Worm (Caenorhabditis elegans): ENCODE data around the gene F43D2.7.

Gene F43D2.7

ce11 chrV:14599972-14600371, 40.0 kb downstream of the F43D2.7 start, which contains the start of gene glb-22:
Gene glb-22 (plus strand): TSS chrV:14600272.
- no peak for TF ChIP-seq unc-39 (tag; optimal IDR thresholded peaks at IDR 0.05)
- TF ChIP-seq aly-2 (tag; optimal IDR thresholded peaks at IDR 0.05) = no peak
- no peak for TF ChIP-seq tbx-2 (tag; optimal IDR thresholded peaks at IDR 0.05)
- no peak for TF ChIP-seq elt-1 (tag; optimal IDR thresholded peaks at IDR 0.05)
- TF ChIP-seq ceh-82 (tag; optimal IDR thresholded peaks at IDR 0.05) = no peak
- TF ChIP-seq sea-2 (GFP tag; optimal IDR thresholded peaks at IDR 0.05) = no peak
- TF ChIP-seq ZK546.5 (tag; optimal IDR thresholded peaks at IDR 0.05) = no peak
- no peak for TF ChIP-seq fos-1 (tag; optimal IDR thresholded peaks at IDR 0.05)

DNA sequence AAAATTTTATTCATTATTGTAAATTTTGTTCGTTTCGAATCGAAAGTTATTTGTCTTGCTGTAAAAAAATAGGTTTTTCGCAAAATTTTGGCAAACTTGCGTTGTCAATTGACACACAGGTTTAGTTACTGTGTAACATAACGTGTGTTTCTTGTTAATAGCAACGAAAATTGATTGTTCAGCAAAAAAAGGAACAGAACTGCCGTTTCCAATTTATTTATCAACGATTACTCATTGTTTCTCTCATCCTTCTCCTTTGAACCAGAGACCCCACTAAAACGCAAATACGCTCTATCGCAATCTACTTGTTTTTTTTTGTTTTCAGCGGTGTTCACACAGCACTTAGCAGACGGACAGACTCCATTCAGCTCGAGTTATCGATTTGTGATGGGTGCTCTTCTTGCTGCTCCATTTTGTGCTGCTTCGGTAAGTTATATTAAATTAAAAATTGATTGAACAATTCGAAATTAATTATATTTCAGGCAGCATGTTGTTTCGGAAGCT, 42.2 kb downstream of the F43D2.7 start, which contains the start of gene R11H6.2:
R11H6.2 (plus strand) TSS at position 326 of the 504 bp plus-strand sequence.
- TF ChIP-seq lin-15B (tag; optimal IDR thresholded peaks at IDR 0.05) (peak; percentile 65), nfya-1 (tag; optimal IDR thresholded peaks at IDR 0.05; ENCODE audit: insufficient read depth) (peak; percentile 44), nhr-77 (tag; optimal IDR thresholded peaks at IDR 0.05) (no peak), snpc-4 (tag; optimal IDR thresholded peaks at IDR 0.05) (peak; percentile 51), nhr-43 (tag; optimal IDR thresholded peaks at IDR 0.05; ENCODE audit: poor library complexity, severe bottlenecking) (no peak), nhr-237 (tag; optimal IDR thresholded peaks at IDR 0.05) (no peak), ZK546.5 (tag; optimal IDR thresholded peaks at IDR 0.05) (no peak), lin-39 (tag; optimal IDR thresholded peaks at IDR 0.05) (peak; percentile 31), nhr-12 (tag; optimal IDR thresholded peaks at IDR 0.05) (no peak), jun-1 (tag; optimal IDR thresholded peaks at IDR 0.05) (no peak), nhr-11 (tag; optimal IDR thresholded peaks at IDR 0.05) (no peak), nhr-25 (tag; optimal IDR thresholded peaks at IDR 0.05) (peak; percentile 37), ztf-4 (tag; optimal IDR thresholded peaks at IDR 0.05) (no peak), mml-1 (tag; optimal IDR thresholded peaks at IDR 0.05) (no peak), ztf-11 (tag; optimal IDR thresholded peaks at IDR 0.05) (no peak), elt-2 (tag; optimal IDR thresholded peaks at IDR 0.05) (peak; percentile 16), pqm-1 (tag; optimal IDR thresholded peaks at IDR 0.05) (peak; percentile 16), sea-2 (GFP tag; optimal IDR thresholded peaks at IDR 0.05) (no peak), egl-5 (tag; optimal IDR thresholded peaks at IDR 0.05) (peak; percentile 5), elt-3 (tag; optimal IDR thresholded peaks at IDR 0.05) (no peak), nhr-67 (tag; optimal IDR thresholded peaks at IDR 0.05) (no peak), mdl-1 (tag; optimal IDR thresholded peaks at IDR 0.05) (no peak), daf-12 (tag; optimal IDR thresholded peaks at IDR 0.05) (no peak), hmg-11 (tag; optimal IDR thresholded peaks at IDR 0.05) (peak; percentile 44), nhr-28 (tag; optimal IDR thresholded peaks at IDR 0.05) (no peak), nhr-23 (tag; optimal IDR thresholded peaks at IDR 0.05) (no peak), ama-1 (optimal IDR thresholded peaks at IDR 0.05) (no peak), tbx-2 (tag; optimal IDR thresholded peaks at IDR 0.05) (no peak), egl-27 (tag; optimal IDR thresholded peaks at IDR 0.05) (no peak)

ce11 chrV:14597005-14597680, 42.8 kb downstream of the F43D2.7 start, which contains the start of gene pes-9:
Gene pes-9 (minus strand): TSS chrV:14597034.
- TF ChIP-seq pqm-1 (tag; optimal IDR thresholded peaks at IDR 0.05) (peak; percentile 24), snpc-4 (tag; optimal IDR thresholded peaks at IDR 0.05) (no peak), elt-2 (tag; optimal IDR thresholded peaks at IDR 0.05) (peak; percentile 68), ama-1 (optimal IDR thresholded peaks at IDR 0.05) (no peak), nhr-43 (tag; optimal IDR thresholded peaks at IDR 0.05; ENCODE audit: poor library complexity, severe bottlenecking) (no peak), fos-1 (tag; optimal IDR thresholded peaks at IDR 0.05) (no peak), lin-15B (tag; optimal IDR thresholded peaks at IDR 0.05) (no peak)

- no peak for TF ChIP-seq ceh-82 (tag; optimal IDR thresholded peaks at IDR 0.05)
- no peak for TF ChIP-seq snpc-4 (tag; optimal IDR thresholded peaks at IDR 0.05)
- TF ChIP-seq ceh-9 (tag; optimal IDR thresholded peaks at IDR 0.05) = no peak
- no peak for TF ChIP-seq R02D3.7 (tag; optimal IDR thresholded peaks at IDR 0.05)
- no peak for TF ChIP-seq nhr-43 (tag; optimal IDR thresholded peaks at IDR 0.05; ENCODE audit: poor library complexity, severe bottlenecking)
- peak; percentile 72 for TF ChIP-seq elt-2 (tag; optimal IDR thresholded peaks at IDR 0.05)
Observed at ce11 chrV:14595984-14596383, 44.0 kb downstream of the F43D2.7 start.

Measured in whole organism, L3 larva.